Worm (Caenorhabditis elegans) whole organism, L3 larva: ENCODE data around the gene spig-9.

ENCODE experiments used
- R02D3.7 ChIP-seq: fragments of 150-350 bp; optimal IDR thresholded peaks from 2 replicates; lab custom pipeline; 2014; ENCODE audit warnings: missing biosample characterization, missing genetic modification characterization
- ZK546.5 ChIP-seq: sonication (generic microtip); optimal IDR thresholded peaks from 2 replicates; lab custom pipeline; 2017; ENCODE audit warnings: missing biosample characterization, missing genetic modification characterization
- aly-2 ChIP-seq: fragments of 150-350 bp; optimal IDR thresholded peaks from 2 replicates; lab custom pipeline; 2014; ENCODE audit warnings: missing biosample characterization, missing genetic modification characterization
- ama-1 ChIP-seq: fragments of 150-350 bp; optimal IDR thresholded peaks from 2 replicates; lab custom pipeline; 2018
- ceh-16 ChIP-seq: sonication (generic microtip); optimal IDR thresholded peaks from 2 replicates; lab custom pipeline; 2017; ENCODE audit warnings: missing biosample characterization, missing genetic modification characterization
- ceh-82 ChIP-seq: fragments of 150-350 bp; optimal IDR thresholded peaks from 2 replicates; lab custom pipeline; 2014; ENCODE audit warnings: missing biosample characterization, missing genetic modification characterization
- ceh-9 ChIP-seq: sonication (generic microtip); optimal IDR thresholded peaks from 2 replicates; lab custom pipeline; 2018; ENCODE audit warnings: missing biosample characterization, missing genetic modification characterization
- daf-12 ChIP-seq: fragments of 150-350 bp; optimal IDR thresholded peaks from 2 replicates; lab custom pipeline; 2014; ENCODE audit warnings: missing biosample characterization, missing genetic modification reagents, missing genetic modification characterization
- egl-27 ChIP-seq: sonication (generic microtip); optimal IDR thresholded peaks from 4 replicates; lab custom pipeline; 2017; ENCODE audit warnings: missing biosample characterization, missing genetic modification reagents, missing genetic modification characterization
- egl-5 ChIP-seq: fragments of 150-350 bp; optimal IDR thresholded peaks from 2 replicates; lab custom pipeline; 2017; ENCODE audit warnings: missing biosample characterization, missing genetic modification reagents, missing genetic modification characterization, inconsistent platforms
- elt-1 ChIP-seq: fragments of 150-350 bp; optimal IDR thresholded peaks from 2 replicates; lab custom pipeline; 2014; ENCODE audit warnings: missing biosample characterization, missing genetic modification characterization
- elt-2 ChIP-seq: sonication (generic microtip); optimal IDR thresholded peaks from 2 replicates; lab custom pipeline; 2016; ENCODE audit warnings: missing genetic modification reagents, mild to moderate bottlenecking, missing genetic modification characterization, missing compliant biosample characterization
- elt-3 ChIP-seq, 3 experiments: fragments of 150-350 bp in 1 of 3; sonication (generic microtip) in 2 of 3; optimal IDR thresholded peaks; 2 replicates in 2 of 3; 4 replicates in 1 of 3; lab custom pipeline; 2014 to 2017; ENCODE audit warnings: missing biosample characterization in 3 of 3, missing genetic modification characterization in 3 of 3
- eor-1 ChIP-seq, 2 experiments: fragments of 150-350 bp; optimal IDR thresholded peaks; 2 replicates each; lab custom pipeline; 2014 to 2018; ENCODE audit warnings: missing biosample characterization in 2 of 2, missing genetic modification characterization in 2 of 2
- fkh-2 ChIP-seq: fragments of 150-350 bp; optimal IDR thresholded peaks from 2 replicates; lab custom pipeline; 2014; ENCODE audit warnings: missing biosample characterization, missing genetic modification reagents, missing genetic modification characterization
- fos-1 ChIP-seq: fragments of 150-350 bp; optimal IDR thresholded peaks from 2 replicates; lab custom pipeline; 2014; ENCODE audit warnings: missing biosample characterization, missing genetic modification characterization
- jun-1 ChIP-seq: fragments of 150-350 bp; optimal IDR thresholded peaks from 2 replicates; lab custom pipeline; 2014; ENCODE audit warnings: missing biosample characterization, missing genetic modification reagents, missing genetic modification characterization
- lin-15B ChIP-seq: fragments of 150-350 bp; optimal IDR thresholded peaks from 2 replicates; lab custom pipeline; 2014; ENCODE audit warnings: missing biosample characterization, missing genetic modification characterization
- lin-39 ChIP-seq: fragments of 150-350 bp; optimal IDR thresholded peaks from 2 replicates; lab custom pipeline; 2018; ENCODE audit warnings: missing biosample characterization, missing genetic modification reagents, missing genetic modification characterization
- lsy-12 ChIP-seq: sonication (generic microtip); optimal IDR thresholded peaks from 2 replicates; lab custom pipeline; 2016; ENCODE audit warnings: mild to moderate bottlenecking, missing genetic modification characterization, missing compliant biosample characterization
- mdl-1 ChIP-seq: fragments of 150-350 bp; optimal IDR thresholded peaks from 2 replicates; lab custom pipeline; 2014; ENCODE audit warnings: missing biosample characterization, missing genetic modification characterization
- mml-1 ChIP-seq: fragments of 150-350 bp; sonication (generic microtip); optimal IDR thresholded peaks from 3 replicates; lab custom pipeline; 2014; ENCODE audit warnings: missing biosample characterization, missing genetic modification characterization
- nfya-1 ChIP-seq: sonication (generic microtip); optimal IDR thresholded peaks from 2 replicates; lab custom pipeline; 2017; ENCODE audit warnings: missing genetic modification characterization, mild to moderate bottlenecking, missing compliant biosample characterization, antibody characterized with exemption, moderate library complexity; ENCODE audit not compliant: insufficient read depth
- nhr-11 ChIP-seq: fragments of 150-350 bp; optimal IDR thresholded peaks from 2 replicates; lab custom pipeline; 2014; ENCODE audit warnings: missing biosample characterization, missing genetic modification characterization
- nhr-23 ChIP-seq: fragments of 150-350 bp; optimal IDR thresholded peaks from 2 replicates; lab custom pipeline; 2014; ENCODE audit warnings: missing biosample characterization, missing genetic modification reagents, missing genetic modification characterization
- nhr-237 ChIP-seq: fragments of 150-350 bp; optimal IDR thresholded peaks from 2 replicates; lab custom pipeline; 2014; ENCODE audit warnings: missing biosample characterization, missing genetic modification characterization
- nhr-25 ChIP-seq: sonication (generic microtip); optimal IDR thresholded peaks from 2 replicates; lab custom pipeline; 2017; ENCODE audit warnings: missing biosample characterization, missing genetic modification characterization
- nhr-28 ChIP-seq: fragments of 150-350 bp; optimal IDR thresholded peaks from 2 replicates; lab custom pipeline; 2014; ENCODE audit warnings: missing biosample characterization, missing genetic modification characterization
- nhr-43 ChIP-seq: sonication (generic microtip); optimal IDR thresholded peaks from 2 replicates; lab custom pipeline; 2016; ENCODE audit warnings: mild to moderate bottlenecking, missing genetic modification characterization, missing compliant biosample characterization; ENCODE audit not compliant: poor library complexity, severe bottlenecking
- nhr-67 ChIP-seq: fragments of 150-350 bp; optimal IDR thresholded peaks from 2 replicates; lab custom pipeline; 2014; ENCODE audit warnings: missing biosample characterization, missing genetic modification characterization
- nhr-77 ChIP-seq: fragments of 150-350 bp; optimal IDR thresholded peaks from 2 replicates; lab custom pipeline; 2014; ENCODE audit warnings: missing biosample characterization, missing genetic modification characterization
- pha-4 ChIP-seq: fragments of 150-350 bp; optimal IDR thresholded peaks from 2 replicates; lab custom pipeline; 2014; ENCODE audit warnings: missing biosample characterization, missing genetic modification reagents, missing genetic modification characterization
- pqm-1 ChIP-seq: fragments of 150-350 bp; optimal IDR thresholded peaks from 2 replicates; lab custom pipeline; 2017; ENCODE audit warnings: missing biosample characterization, missing genetic modification characterization, inconsistent platforms
- sea-2 ChIP-seq: fragments of 150-350 bp; sonication (generic microtip); optimal IDR thresholded peaks from 4 replicates; lab custom pipeline; 2014; ENCODE audit warnings: missing biosample characterization, missing genetic modification reagents, missing genetic modification characterization
- skn-1 ChIP-seq: fragments of 150-350 bp; optimal IDR thresholded peaks from 2 replicates; lab custom pipeline; 2014; ENCODE audit warnings: missing biosample characterization, missing genetic modification characterization
- snpc-4 ChIP-seq: fragments of 150-350 bp; optimal IDR thresholded peaks from 2 replicates; lab custom pipeline; 2014; ENCODE audit warnings: missing biosample characterization, missing genetic modification characterization
- tbx-2 ChIP-seq: sonication (generic microtip); optimal IDR thresholded peaks from 2 replicates; lab custom pipeline; 2016; ENCODE audit warnings: mild to moderate bottlenecking, missing genetic modification characterization, missing compliant biosample characterization
- unc-39 ChIP-seq: sonication (generic microtip); optimal IDR thresholded peaks from 4 replicates; lab custom pipeline; 2017; ENCODE audit warnings: missing biosample characterization, missing genetic modification characterization
- ztf-11 ChIP-seq: fragments of 150-350 bp; optimal IDR thresholded peaks from 2 replicates; lab custom pipeline; 2014; ENCODE audit warnings: missing biosample characterization, missing genetic modification characterization
- ztf-4 ChIP-seq: fragments of 150-350 bp; optimal IDR thresholded peaks from 2 replicates; lab custom pipeline; 2014; ENCODE audit warnings: missing biosample characterization, missing genetic modification characterization

The spig-9 gene

ce11 chrV:13658577-13658976 is 46.9 kb upstream of the spig-9 start:
- peak; percentile 96 for TF ChIP-seq elt-2 (tag; lab: Kevin White, UChicago)
- TF ChIP-seq unc-39 (tag; lab: Kevin White, UChicago) = no peak
- TF ChIP-seq daf-12 (tag; lab: Kevin White, UChicago) = no peak
- TF ChIP-seq pqm-1 (tag; lab: Kevin White, UChicago) = peak; percentile 75
- TF ChIP-seq nhr-77 (tag; lab: Kevin White, UChicago) = no peak
- TF ChIP-seq nhr-67 (tag; lab: Kevin White, UChicago) = no peak
- TF ChIP-seq elt-3 (tag; optimal IDR thresholded peaks at IDR 0.05; lab: Kevin White, UChicago) = peak in 1 of 3 experiments; percentile 67
- no peak for TF ChIP-seq skn-1
- no peak for TF ChIP-seq egl-27
- peak; percentile 88 for TF ChIP-seq jun-1 (tag; lab: Kevin White, UChicago)
- TF ChIP-seq ztf-11 (tag; lab: Kevin White, UChicago) = no peak
- peak; percentile 58 for TF ChIP-seq elt-1 (tag; lab: Kevin White, UChicago)
- peak; percentile 45 for TF ChIP-seq ama-1
- TF ChIP-seq snpc-4 = peak; percentile 59
- peak; percentile 6 for TF ChIP-seq lin-39 (tag; lab: Kevin White, UChicago)
- TF ChIP-seq ceh-82 (tag; lab: Kevin White, UChicago) = no peak
- peak; percentile 86 for TF ChIP-seq tbx-2
- no peak for TF ChIP-seq nhr-11 (tag; lab: Kevin White, UChicago)
- TF ChIP-seq mml-1 (tag; lab: Kevin White, UChicago) = no peak
- TF ChIP-seq ZK546.5 (tag; lab: Kevin White, UChicago) = no peak
- TF ChIP-seq nhr-43 (tag; lab: Kevin White, UChicago) = peak; percentile 98
- TF ChIP-seq pha-4 = peak; percentile 86
- TF ChIP-seq ztf-4 (tag; lab: Kevin White, UChicago) = peak; percentile 33
- TF ChIP-seq nfya-1 (tag; lab: Kevin White, UChicago) = peak; percentile 67
- peak; percentile 95 for TF ChIP-seq nhr-25 (tag; lab: Kevin White, UChicago)
- TF ChIP-seq fkh-2 = no peak
- no peak for TF ChIP-seq ceh-16 (tag; lab: Kevin White, UChicago)
- peak; percentile 87 for TF ChIP-seq egl-5 (tag; lab: Kevin White, UChicago)
- TF ChIP-seq R02D3.7 = peak; percentile 10
- TF ChIP-seq lin-15B (tag; lab: Kevin White, UChicago) = peak; percentile 59
- peak; percentile 95 for TF ChIP-seq nhr-23
- TF ChIP-seq lsy-12 (tag; lab: Kevin White, UChicago) = peak; percentile 89
- no peak for TF ChIP-seq nhr-237 (tag; lab: Kevin White, UChicago)
- peak; percentile 94 for TF ChIP-seq mdl-1 (tag; lab: Kevin White, UChicago)

DNA sequence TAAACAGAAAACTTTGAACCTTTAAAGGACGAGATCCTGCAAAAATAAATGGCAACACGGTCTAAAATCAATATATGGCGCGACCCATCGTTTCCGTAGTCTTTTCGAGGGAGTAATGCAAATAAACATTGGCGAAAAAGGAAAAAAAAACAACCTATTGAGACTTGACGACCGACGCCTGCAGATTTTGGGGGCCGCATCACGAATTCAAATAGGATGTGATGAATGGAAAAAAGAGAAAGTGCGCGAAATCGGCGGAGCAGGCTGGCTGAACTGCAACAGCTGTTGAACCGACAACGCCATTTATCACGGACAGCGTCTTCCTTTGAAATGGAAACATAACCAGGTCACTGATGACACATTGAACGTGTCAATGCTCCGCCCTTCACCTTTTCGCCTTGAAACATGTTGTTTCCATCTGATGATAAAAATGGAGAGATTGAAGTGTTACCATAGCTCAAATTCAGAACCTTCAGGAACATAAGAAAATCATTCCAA is 46.2 kb upstream of the spig-9 start:
- TF ChIP-seq ama-1 (peak; percentile 54), fos-1 (tag; lab: Kevin White, UChicago) (no peak), lin-39 (tag; lab: Kevin White, UChicago) (peak; percentile 72), nhr-43 (tag; lab: Kevin White, UChicago) (peak; percentile 36), nhr-28 (no peak)

DNA sequence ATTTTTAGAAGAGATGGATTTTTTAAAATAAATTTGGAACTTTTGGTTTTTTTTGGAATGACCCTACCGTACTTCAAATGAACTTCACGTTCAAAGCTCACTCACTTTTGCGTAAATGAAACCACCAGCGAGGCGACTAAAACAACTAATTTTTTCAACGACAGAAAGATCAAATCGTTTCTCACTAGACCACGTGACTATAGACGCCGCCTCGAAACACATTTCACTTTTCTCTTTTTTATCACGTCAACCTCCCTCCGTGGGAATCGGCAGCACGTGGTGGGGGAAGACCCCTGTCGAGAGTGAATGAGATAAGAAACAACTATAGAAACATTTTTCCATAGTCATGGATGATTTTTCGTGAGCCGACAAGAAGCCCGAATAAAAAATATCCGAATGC is 45.6 kb upstream of the spig-9 start:
- TF ChIP-seq ceh-9 (tag; lab: Kevin White, UChicago) (no peak), elt-2 (tag; lab: Kevin White, UChicago) (peak; percentile 92), ztf-4 (tag; lab: Kevin White, UChicago) (peak; percentile 54), ama-1 (peak; percentile 84), lsy-12 (tag; lab: Kevin White, UChicago) (peak; percentile 55), snpc-4 (peak; percentile 48), nhr-43 (tag; lab: Kevin White, UChicago) (peak; percentile 91), tbx-2 (peak; percentile 49), nhr-23 (peak; percentile 76), nhr-25 (tag; lab: Kevin White, UChicago) (peak; percentile 91), ZK546.5 (tag; lab: Kevin White, UChicago) (no peak), mml-1 (tag; lab: Kevin White, UChicago) (peak; percentile 14), pha-4 (peak; percentile 68), aly-2 (tag; lab: Kevin White, UChicago) (no peak), eor-1 (tag; optimal IDR thresholded peaks at IDR 0.05; lab: Kevin White, UChicago) (no peak), fkh-2 (no peak), egl-5 (tag; lab: Kevin White, UChicago) (peak; percentile 13), unc-39 (tag; lab: Kevin White, UChicago) (no peak), pqm-1 (tag; lab: Kevin White, UChicago) (peak; percentile 87), jun-1 (tag; lab: Kevin White, UChicago) (peak; percentile 68), lin-39 (tag; lab: Kevin White, UChicago) (peak; percentile 30), mdl-1 (tag; lab: Kevin White, UChicago) (peak; percentile 94), elt-1 (tag; lab: Kevin White, UChicago) (peak; percentile 73), nhr-77 (tag; lab: Kevin White, UChicago) (no peak), sea-2 (GFP tag; lab: Kevin White, UChicago) (no peak), nfya-1 (tag; lab: Kevin White, UChicago) (peak; percentile 73), fos-1 (tag; lab: Kevin White, UChicago) (no peak), ztf-11 (tag; lab: Kevin White, UChicago) (no peak)
